Fruit fly (Drosophila melanogaster) whole organism, prepupa: Measurements from ENCODE around the gene Axn.

Experiments
- Blimp-1 ChIP-seq: fragments of 200-800 bp; sonication (Bioruptor generic); optimal IDR thresholded peaks from 3 replicates; lab custom pipeline; 2017; ENCODE audit warnings: missing biosample characterization, missing genetic modification characterization, mild to moderate bottlenecking, moderate library complexity, missing genetic modification reagents
- CG10631 ChIP-seq: fragments of 200-800 bp; sonication (Bioruptor generic); optimal IDR thresholded peaks from 2 replicates; lab custom pipeline; 2016; ENCODE audit warnings: missing biosample characterization, missing genetic modification characterization
- CG11294 ChIP-seq: fragments of 200-800 bp; sonication (Bioruptor generic); IDR thresholded peaks from 2 replicates; pipeline ENCODE4 v1.3.6; 2022; ENCODE audit warnings: missing biosample characterization, missing genetic modification characterization
- CG11762 ChIP-seq: fragments of 200-800 bp; sonication (Bioruptor generic); optimal IDR thresholded peaks from 3 replicates; lab custom pipeline; 2016; ENCODE audit warnings: missing biosample characterization, missing genetic modification characterization; ENCODE audit not compliant: insufficient read depth
- CG11902 ChIP-seq: fragments of 200-800 bp; sonication (Bioruptor generic); optimal IDR thresholded peaks from 3 replicates; lab custom pipeline; 2016; ENCODE audit warnings: missing biosample characterization, missing genetic modification characterization
- CG15336 ChIP-seq: fragments of 200-800 bp; sonication (Bioruptor generic); IDR thresholded peaks from 2 replicates; pipeline ENCODE4 v1.3.6; 2022; ENCODE audit warnings: missing biosample characterization, missing genetic modification characterization
- CG3032 ChIP-seq: fragments of 200-800 bp; optimal IDR thresholded peaks from 2 replicates; lab custom pipeline; 2019; ENCODE audit warnings: missing biosample characterization, mild to moderate bottlenecking, missing genetic modification characterization, moderate library complexity
- CG31627 ChIP-seq: fragments of 200-800 bp; sonication (Bioruptor generic); optimal IDR thresholded peaks from 3 replicates; lab custom pipeline; 2016; ENCODE audit warnings: missing biosample characterization, missing genetic modification characterization
- CG32006 ChIP-seq: fragments of 200-800 bp; sonication (Bioruptor generic); optimal IDR thresholded peaks from 3 replicates; lab custom pipeline; 2017; ENCODE audit warnings: missing biosample characterization, mild to moderate bottlenecking, missing genetic modification characterization
- CG34406 ChIP-seq: fragments of 200-800 bp; sonication (Bioruptor generic); optimal IDR thresholded peaks from 3 replicates; lab custom pipeline; 2016; ENCODE audit warnings: missing biosample characterization, missing genetic modification characterization
- CG4318 ChIP-seq: fragments of 200-800 bp; sonication (Bioruptor generic); optimal IDR thresholded peaks from 3 replicates; lab custom pipeline; 2017; ENCODE audit warnings: missing biosample characterization, mild to moderate bottlenecking, missing genetic modification characterization
- CG6276 ChIP-seq: fragments of 200-800 bp; sonication (Bioruptor generic); optimal IDR thresholded peaks from 2 replicates; lab custom pipeline; 2017; ENCODE audit warnings: missing biosample characterization, mild to moderate bottlenecking, missing genetic modification characterization
- CG6792 ChIP-seq: fragments of 200-800 bp; sonication (Bioruptor generic); optimal IDR thresholded peaks from 3 replicates; lab custom pipeline; 2016; ENCODE audit warnings: missing biosample characterization, missing genetic modification characterization
- CG6854 ChIP-seq: fragments of 200-800 bp; sonication (Bioruptor generic); optimal IDR thresholded peaks from 2 replicates; lab custom pipeline; 2017; ENCODE audit warnings: missing biosample characterization, mild to moderate bottlenecking, missing genetic modification characterization
- CG7368 ChIP-seq: fragments of 200-800 bp; sonication (Bioruptor generic); optimal IDR thresholded peaks from 3 replicates; lab custom pipeline; 2016; ENCODE audit warnings: missing biosample characterization, missing genetic modification characterization
- CG8119 ChIP-seq: fragments of 200-800 bp; sonication (Bioruptor generic); IDR thresholded peaks from 3 replicates; pipeline ENCODE4 v1.3.6; 2022; ENCODE audit warnings: missing biosample characterization, missing genetic modification characterization
- CG8319 ChIP-seq: fragments of 200-800 bp; sonication (Bioruptor generic); optimal IDR thresholded peaks from 3 replicates; lab custom pipeline; 2016; ENCODE audit warnings: missing biosample characterization, missing genetic modification characterization
- CG8632 ChIP-seq: fragments of 200-800 bp; sonication (Bioruptor generic); optimal IDR thresholded peaks from 3 replicates; lab custom pipeline; 2016; ENCODE audit warnings: missing biosample characterization, missing genetic modification characterization
- CG9139 ChIP-seq: fragments of 200-800 bp; sonication (Bioruptor generic); optimal IDR thresholded peaks from 3 replicates; lab custom pipeline; 2017; ENCODE audit warnings: missing biosample characterization, mild to moderate bottlenecking, missing genetic modification characterization
- Eip75B ChIP-seq: fragments of 200-800 bp; sonication (Bioruptor generic); optimal IDR thresholded peaks from 3 replicates; lab custom pipeline; 2016; ENCODE audit warnings: missing biosample characterization, missing genetic modification characterization
- Eip78C ChIP-seq: fragments of 200-800 bp; sonication (Bioruptor generic); peaks from one replicate; lab custom pipeline; 2016; ENCODE audit warnings: missing biosample characterization, missing genetic modification characterization
- Eip93F ChIP-seq: fragments of 200-800 bp; sonication (Bioruptor generic); optimal IDR thresholded peaks from 2 replicates; lab custom pipeline; 2016; ENCODE audit warnings: missing biosample characterization, mild to moderate bottlenecking, missing genetic modification characterization
- Ets96B ChIP-seq: fragments of 200-800 bp; optimal IDR thresholded peaks from 2 replicates; lab custom pipeline; 2019; ENCODE audit warnings: missing biosample characterization, mild to moderate bottlenecking, missing genetic modification characterization, moderate library complexity
- Gug ChIP-seq: fragments of 200-800 bp; sonication (Bioruptor generic); IDR thresholded peaks from 2 replicates; pipeline ENCODE4 v1.3.6; 2022; ENCODE audit warnings: missing biosample characterization, missing genetic modification characterization
- Hr38 ChIP-seq: sonication (Bioruptor generic); optimal IDR thresholded peaks from 2 replicates; lab custom pipeline; 2016; ENCODE audit warnings: missing biosample characterization, missing genetic modification characterization
- Hr39 ChIP-seq: fragments of 200-800 bp; sonication (Bioruptor generic); optimal IDR thresholded peaks from 2 replicates; lab custom pipeline; 2016; ENCODE audit warnings: missing biosample characterization, missing genetic modification characterization
- Hr4 ChIP-seq: fragments of 200-800 bp; sonication (Bioruptor generic); optimal IDR thresholded peaks from 3 replicates; lab custom pipeline; 2016; ENCODE audit warnings: missing biosample characterization, missing genetic modification characterization
- Lpt ChIP-seq: fragments of 200-800 bp; sonication (Bioruptor generic); optimal IDR thresholded peaks from 3 replicates; lab custom pipeline; 2016; ENCODE audit warnings: missing biosample characterization, missing genetic modification characterization
- Met ChIP-seq: fragments of 200-800 bp; sonication (Bioruptor generic); optimal IDR thresholded peaks from 3 replicates; lab custom pipeline; 2016; ENCODE audit warnings: missing biosample characterization, missing genetic modification characterization
- Sox102F ChIP-seq: fragments of 200-800 bp; sonication (Bioruptor generic); optimal IDR thresholded peaks from 2 replicates; lab custom pipeline; 2016; ENCODE audit warnings: missing biosample characterization, mild to moderate bottlenecking, missing genetic modification characterization
- Sox14 ChIP-seq: fragments of 200-800 bp; sonication (Bioruptor generic); optimal IDR thresholded peaks from 3 replicates; lab custom pipeline; 2016; ENCODE audit warnings: missing biosample characterization, missing genetic modification characterization
- Sox15 ChIP-seq: fragments of 200-800 bp; sonication (Bioruptor generic); optimal IDR thresholded peaks from 3 replicates; lab custom pipeline; 2016; ENCODE audit warnings: missing biosample characterization, missing genetic modification characterization
- acj6 ChIP-seq: fragments of 200-800 bp; sonication (Bioruptor generic); optimal IDR thresholded peaks from 3 replicates; lab custom pipeline; 2016; ENCODE audit warnings: missing biosample characterization, missing genetic modification characterization
- cyc ChIP-seq: fragments of 200-800 bp; sonication (Bioruptor generic); optimal IDR thresholded peaks from 3 replicates; lab custom pipeline; 2016; ENCODE audit warnings: missing biosample characterization, missing genetic modification characterization
- dac ChIP-seq: fragments of 200-800 bp; sonication (Bioruptor generic); optimal IDR thresholded peaks from 2 replicates; lab custom pipeline; 2017; ENCODE audit warnings: missing biosample characterization, mild to moderate bottlenecking, missing genetic modification characterization
- dsx ChIP-seq: fragments of 200-800 bp; optimal IDR thresholded peaks from 3 replicates; lab custom pipeline; 2019; ENCODE audit warnings: missing biosample characterization, mild to moderate bottlenecking, missing genetic modification characterization, moderate library complexity; ENCODE audit not compliant: poor library complexity, severe bottlenecking
- eg ChIP-seq: fragments of 200-800 bp; sonication (Bioruptor generic); IDR thresholded peaks from 3 replicates; pipeline ENCODE4 v1.3.6; 2022; ENCODE audit warnings: missing biosample characterization, missing genetic modification characterization
- esn ChIP-seq: fragments of 200-800 bp; sonication (Bioruptor generic); optimal IDR thresholded peaks from 2 replicates; lab custom pipeline; 2016; ENCODE audit warnings: missing biosample characterization, mild to moderate bottlenecking, missing genetic modification characterization, moderate library complexity
- fd59A ChIP-seq: fragments of 200-800 bp; sonication (Bioruptor generic); optimal IDR thresholded peaks from 2 replicates; lab custom pipeline; 2017; ENCODE audit warnings: missing biosample characterization, mild to moderate bottlenecking, missing genetic modification characterization, missing genetic modification reagents
- fd85E ChIP-seq: fragments of 200-800 bp; sonication (Bioruptor generic); optimal IDR thresholded peaks from 3 replicates; lab custom pipeline; 2016; ENCODE audit warnings: missing biosample characterization, missing genetic modification characterization
- fkh ChIP-seq: fragments of 200-800 bp; sonication (Bioruptor generic); optimal IDR thresholded peaks from 3 replicates; lab custom pipeline; 2017; ENCODE audit warnings: missing biosample characterization, mild to moderate bottlenecking, missing genetic modification characterization, moderate library complexity
- lz ChIP-seq: fragments of 200-800 bp; sonication (Bioruptor generic); optimal IDR thresholded peaks from 3 replicates; lab custom pipeline; 2016; ENCODE audit warnings: missing biosample characterization, missing genetic modification characterization
- net ChIP-seq: fragments of 200-800 bp; sonication (Bioruptor generic); optimal IDR thresholded peaks from 3 replicates; lab custom pipeline; 2016; ENCODE audit warnings: missing biosample characterization, missing genetic modification characterization
- pdm3 ChIP-seq: fragments of 200-800 bp; sonication (Bioruptor generic); optimal IDR thresholded peaks from 3 replicates; lab custom pipeline; 2016; ENCODE audit warnings: missing biosample characterization, missing genetic modification characterization
- salr ChIP-seq, 2 experiments: fragments of 200-800 bp; sonication (Bioruptor generic); optimal IDR thresholded peaks; 3 replicates each; lab custom pipeline; 2016 to 2018; ENCODE audit warnings: missing biosample characterization in 2 of 2, missing genetic modification characterization in 2 of 2, mild to moderate bottlenecking in 1 of 2
- spab ChIP-seq: fragments of 200-800 bp; sonication (Bioruptor generic); optimal IDR thresholded peaks from 2 replicates; lab custom pipeline; 2017; ENCODE audit warnings: missing biosample characterization, mild to moderate bottlenecking, missing genetic modification characterization, missing genetic modification reagents
- ss ChIP-seq, 2 experiments: fragments of 200-800 bp; sonication (Bioruptor generic); optimal IDR thresholded peaks; 2 replicates in 1 of 2; 3 replicates in 1 of 2; lab custom pipeline; 2017 to 2018; ENCODE audit warnings: mild to moderate bottlenecking in 2 of 2, missing biosample characterization in 2 of 2, missing genetic modification characterization in 2 of 2, moderate library complexity in 1 of 2
- svp ChIP-seq: fragments of 200-800 bp; sonication (Bioruptor generic); peaks from one replicate; lab custom pipeline; 2016; ENCODE audit warnings: missing biosample characterization, missing genetic modification characterization
- topi ChIP-seq: fragments of 200-800 bp; sonication (Bioruptor generic); optimal IDR thresholded peaks from 3 replicates; lab custom pipeline; 2016; ENCODE audit warnings: missing biosample characterization, missing genetic modification characterization
- vri ChIP-seq: fragments of 200-800 bp; sonication (Bioruptor generic); optimal IDR thresholded peaks from 3 replicates; lab custom pipeline; 2016; ENCODE audit warnings: missing biosample characterization, mild to moderate bottlenecking, missing genetic modification characterization

Axn gene

DNA sequence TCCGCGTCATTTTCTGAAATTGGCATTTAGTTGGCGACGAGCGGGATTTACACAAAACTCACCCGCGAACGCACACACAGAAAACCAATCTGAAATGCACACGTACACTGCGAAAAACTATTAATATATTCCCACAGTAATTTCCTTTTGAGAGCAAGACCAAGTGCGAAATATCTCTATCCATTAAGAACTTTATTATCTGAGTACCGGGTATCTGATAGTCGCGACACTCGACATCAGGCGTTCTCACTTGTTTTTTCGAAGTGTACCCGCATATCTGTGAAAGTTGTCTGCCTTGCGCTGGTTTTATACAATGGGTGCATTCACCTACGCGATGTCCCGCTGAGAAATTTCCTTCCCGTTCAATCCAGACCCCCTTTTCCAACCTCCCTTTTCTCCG lies 53.4 kb downstream of the Axn start (continued):
- TF ChIP-seq CG7368 (GFP tag; lab: Kevin White, UChicago) (peak; percentile 3), Ets96B (tag; lab: Kevin White, UChicago) (peak; percentile 37), Lpt (peak; percentile 41), Sox102F (GFP tag; lab: Kevin White, UChicago) (peak; percentile 51), CG6854 (no peak), CG3032 (tag; lab: Kevin White, UChicago) (peak; percentile 48), eg (GFP tag; lab: Robert Waterston, UW) (peak; percentile 63; the same call in 2 of the 3 replicates), svp (peak; percentile 75), Hr4 (GFP tag; lab: Kevin White, UChicago) (peak; percentile 86), salr (GFP tag; optimal IDR thresholded peaks at IDR 0.05; lab: Kevin White, UChicago) (peak; percentile 20 to 53), cyc (GFP tag; lab: Kevin White, UChicago) (peak; percentile 65), net (GFP tag; lab: Kevin White, UChicago) (peak; percentile 63), fd59A (GFP tag; lab: Kevin White, UChicago) (peak; percentile 46)
- TF ChIP-seq, all 60 proteins: peak for 51

DNA sequence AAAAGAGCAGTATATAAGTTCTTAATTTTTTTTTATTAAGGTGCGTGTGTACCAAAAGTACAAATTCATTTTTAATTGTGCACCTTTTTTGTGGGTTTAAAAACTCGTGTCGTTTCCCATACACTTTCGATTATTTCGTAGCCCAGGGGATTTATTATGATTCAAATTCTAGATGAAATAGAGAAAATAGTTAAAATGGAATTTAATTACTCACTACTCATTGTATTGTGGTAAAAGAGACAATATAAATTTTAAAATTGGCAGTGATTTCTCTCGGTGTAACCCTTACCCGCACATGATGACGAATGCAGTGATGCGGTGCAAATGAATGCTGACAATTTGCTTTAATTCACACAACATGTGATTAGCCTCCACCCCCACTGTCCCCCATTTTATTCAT lies 60.6 kb downstream of the Axn start:
- TF ChIP-seq CG7368 (GFP tag; lab: Kevin White, UChicago) (no peak), Sox14 (GFP tag; lab: Kevin White, UChicago) (peak; percentile 16), Eip78C (GFP tag; lab: Kevin White, UChicago) (peak; percentile 69), Blimp-1 (no peak), CG8319 (no peak), CG8632 (GFP tag; lab: Kevin White, UChicago) (peak; percentile 13), Eip75B (GFP tag; lab: Kevin White, UChicago) (no peak), CG15336 (no peak), Hr4 (GFP tag; lab: Kevin White, UChicago) (peak; percentile 15), CG6276 (GFP tag; lab: Kevin White, UChicago) (no peak), fkh (GFP tag; lab: Kevin White, UChicago) (no peak), CG11294 (GFP tag; lab: Robert Waterston, UW) (no peak; the same call in 1 of the 2 replicates), Lpt (no peak), CG34406 (GFP tag; lab: Kevin White, UChicago) (peak; percentile 14), CG8119 (GFP tag; lab: Robert Waterston, UW) (no peak), CG11902 (peak; percentile 14), esn (peak; percentile 50), CG6854 (no peak), topi (GFP tag; lab: Kevin White, UChicago) (peak; percentile 64), CG32006 (GFP tag; lab: Kevin White, UChicago) (peak; percentile 17), Met (GFP tag; lab: Kevin White, UChicago) (no peak), svp (peak; percentile 70), acj6 (GFP tag; lab: Kevin White, UChicago) (peak; percentile 8), CG9139 (GFP tag; lab: Kevin White, UChicago) (no peak), cyc (GFP tag; lab: Kevin White, UChicago) (peak; percentile 55), CG10631 (no peak), Gug (GFP tag; lab: Robert Waterston, UW) (no peak), eg (GFP tag; lab: Robert Waterston, UW) (0 out of 3 replicates have a peak, but pooled peaks have one; percentile 42), CG31627 (GFP tag; lab: Kevin White, UChicago) (peak; percentile 63), Sox15 (GFP tag; lab: Kevin White, UChicago) (no peak), spab (no peak), CG11762 (no peak), Hr39 (GFP tag; lab: Kevin White, UChicago) (peak; percentile 61), pdm3 (peak; percentile 11), dsx (GFP tag; lab: Kevin White, UChicago) (no peak), Hr38 (GFP tag; lab: Kevin White, UChicago) (no peak), CG6792 (GFP tag; lab: Kevin White, UChicago) (no peak), CG4318 (GFP tag; lab: Kevin White, UChicago) (no peak), Eip93F (GFP tag; lab: Kevin White, UChicago) (no peak), dac (GFP tag; lab: Kevin White, UChicago) (no peak), vri (GFP tag; lab: Kevin White, UChicago) (no peak), lz (GFP tag; lab: Kevin White, UChicago) (peak; percentile 32), ss (GFP tag; optimal IDR thresholded peaks at IDR 0.05; lab: Kevin White, UChicago) (no peak), fd85E (no peak)
